Worm (Caenorhabditis elegans): Measurements from ENCODE around the gene K09G1.2.

ce11 chrV:9545238-9545709 lies 45.1 kb upstream of the K09G1.2 start, which contains the start of the genes his-35 and his-41:
- TF ChIP-seq ama-1 (optimal IDR thresholded peaks at IDR 0.05) (no peak), ceh-36 (tag; optimal IDR thresholded peaks at IDR 0.05) (no peak)

Data from whole organism, early embryonic.